Fruit fly (Drosophila melanogaster): Measurements from ENCODE around the gene CG17712.

DNA sequence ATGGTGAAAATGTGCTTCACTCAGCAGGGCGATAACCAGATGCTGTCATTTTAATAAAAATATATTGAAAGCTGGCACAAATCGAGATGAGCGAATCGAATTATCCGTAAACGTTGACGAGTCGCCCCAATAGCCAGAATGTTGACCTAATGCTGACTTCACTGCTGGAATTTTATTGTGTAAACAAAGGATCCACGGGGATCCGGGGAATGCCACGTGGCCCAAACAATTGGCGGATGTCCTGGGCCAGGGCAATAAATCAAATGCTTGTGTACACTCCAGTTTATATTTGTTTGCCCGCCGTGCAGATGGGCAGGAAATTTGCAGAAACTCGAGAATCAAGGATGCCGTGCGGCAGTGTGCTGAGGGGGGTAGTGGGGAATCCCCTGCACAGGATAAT is 36.0 kb upstream of the CG17712 start:
- TF ChIP-seq CG17806 (tag; optimal IDR thresholded peaks at IDR 0.05) (no peak), EcR (GFP tag; optimal IDR thresholded peaks at IDR 0.05) (no peak), Ets98B (GFP tag; IDR thresholded peaks at IDR 0.05) (no peak), CG15710 (tag; optimal IDR thresholded peaks at IDR 0.05) (no peak), fd96Ca (GFP tag; IDR thresholded peaks at IDR 0.05) (no peak)
